ENCODE assay signal across 1 fruit fly cellular context in the genomic region with DNA sequence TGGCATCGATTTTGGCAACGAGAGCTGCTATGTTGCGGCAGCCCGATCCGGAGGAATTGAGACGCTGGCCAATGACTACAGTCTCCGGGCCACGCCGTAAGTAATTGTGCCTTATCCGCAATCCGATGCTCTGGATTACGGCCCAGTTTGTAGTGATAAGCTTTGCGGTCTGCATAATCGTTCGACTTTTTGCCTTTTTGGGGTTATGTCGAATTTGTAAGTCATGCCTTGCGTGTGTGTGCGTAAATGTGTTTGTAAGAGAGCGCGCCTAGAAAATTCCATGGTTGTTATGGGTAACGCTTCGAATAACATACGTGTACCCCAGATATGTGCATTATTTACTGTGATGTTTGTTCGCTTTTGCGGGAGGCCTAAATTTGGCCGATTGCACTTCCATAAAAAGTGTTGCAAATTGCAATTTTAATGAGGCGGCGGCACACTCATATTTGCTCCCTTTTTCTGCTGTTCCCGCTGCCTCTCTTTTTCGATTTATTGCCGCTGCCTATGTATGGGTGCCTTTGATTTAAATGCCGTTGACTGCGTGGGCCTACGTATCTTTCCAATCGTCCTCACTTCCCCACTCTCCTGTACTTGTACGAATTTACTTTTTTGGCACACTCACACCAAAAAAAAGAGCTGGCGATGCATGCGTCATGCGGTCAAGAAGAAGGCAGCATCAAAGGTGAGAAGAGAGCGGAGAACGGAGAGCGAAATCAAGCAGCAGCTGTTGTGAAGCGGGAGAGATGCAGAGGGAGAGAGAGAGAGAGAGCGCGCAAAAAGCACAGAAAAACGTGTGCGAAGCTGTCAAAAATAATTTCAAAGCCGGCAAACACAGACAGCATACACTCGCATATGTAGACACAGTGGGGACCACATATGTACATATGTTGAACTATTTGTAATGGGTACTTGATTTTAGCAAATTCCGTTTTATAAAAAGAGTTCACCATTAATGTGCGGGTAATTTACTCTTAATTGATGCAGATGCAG.
TF ChIP-seq lines count a peak whose summit lies in the region.

No protein-coding gene starts in this region.

TF ChIP-seq in whole organism, embryonic, 481 proteins besides CTCF, POLR2A, EP300 and RAD21 (continued from another document):
- no peak for TF ChIP-seq cato (GFP tag; optimal IDR thresholded peaks at IDR 0.05; lab: Kevin White, UChicago; ENCODE audit: borderline replicate concordance)
- TF ChIP-seq nerfin-1 (tag; optimal IDR thresholded peaks at IDR 0.05; lab: Kevin White, UChicago): peak; percentile 37
- peak; percentile 30 for TF ChIP-seq tx (GFP tag; optimal IDR thresholded peaks at IDR 0.05; lab: Kevin White, UChicago)
- TF ChIP-seq ranshi (GFP tag; IDR thresholded peaks at IDR 0.05; lab: Robert Waterston, UW): no peak
- TF ChIP-seq pfk (GFP tag; optimal IDR thresholded peaks at IDR 0.05; lab: Kevin White, UChicago): peak; percentile 33
- TF ChIP-seq CG13296 (GFP tag; optimal IDR thresholded peaks at IDR 0.05; lab: Kevin White, UChicago): no peak
- no peak for TF ChIP-seq TFAM (GFP tag; optimal IDR thresholded peaks at IDR 0.05; lab: Kevin White, UChicago)
- TF ChIP-seq Rfx (GFP tag; IDR thresholded peaks at IDR 0.05; lab: Robert Waterston, UW): peak; percentile 51
- no peak for TF ChIP-seq tup (GFP tag; optimal IDR thresholded peaks at IDR 0.05; lab: Kevin White, UChicago)
- TF ChIP-seq BEAF-32 (GFP tag; optimal IDR thresholded peaks at IDR 0.05; lab: Kevin White, UChicago): no peak
- TF ChIP-seq CG6765 (GFP tag; optimal IDR thresholded peaks at IDR 0.05; lab: Kevin White, UChicago): peak; percentile 2
- peak; percentile 51 for TF ChIP-seq CG13287 (GFP tag; IDR thresholded peaks at IDR 0.05; lab: Robert Waterston, UW; ENCODE audit: partially characterized antibody)
- peak; percentile 12 for TF ChIP-seq CG10543 (GFP tag; optimal IDR thresholded peaks at IDR 0.05; lab: Kevin White, UChicago)
- TF ChIP-seq sens (GFP tag; lab: Kevin White, UChicago): peak; percentile 78
- peak; percentile 29; the same call in 1 of the 4 replicates for TF ChIP-seq Dll (GFP tag; IDR thresholded peaks at IDR 0.05; lab: Robert Waterston, UW; ENCODE audit: partially characterized antibody)
- no peak for TF ChIP-seq CG3995 (GFP tag; optimal IDR thresholded peaks at IDR 0.05; lab: Kevin White, UChicago)
- peak; percentile 97 for TF ChIP-seq bigmax (GFP tag; optimal IDR thresholded peaks at IDR 0.05; lab: Kevin White, UChicago)
- peak; percentile 12 for TF ChIP-seq CG8924 (tag; optimal IDR thresholded peaks at IDR 0.05; lab: Kevin White, UChicago)
- TF ChIP-seq CG32532 (GFP tag; IDR thresholded peaks at IDR 0.05; lab: Robert Waterston, UW): peak; percentile 31; the same call in 1 of the 2 replicates
- peak; percentile 7 for TF ChIP-seq sug (tag; optimal IDR thresholded peaks at IDR 0.05; lab: Kevin White, UChicago)
- TF ChIP-seq CkIIα-i1 (GFP tag; IDR thresholded peaks at IDR 0.05; lab: Robert Waterston, UW): no peak
- TF ChIP-seq ind (GFP tag; optimal IDR thresholded peaks at IDR 0.05; lab: Kevin White, UChicago): no peak
- no peak for TF ChIP-seq Kr (GFP tag; optimal IDR thresholded peaks at IDR 0.05; lab: Kevin White, UChicago)
- peak; percentile 49 for TF ChIP-seq CHES-1-like (GFP tag; optimal IDR thresholded peaks at IDR 0.05; lab: Kevin White, UChicago)
- TF ChIP-seq CG17385 (GFP tag; optimal IDR thresholded peaks at IDR 0.05; lab: Kevin White, UChicago): peak; percentile 32
- 0 out of 2 replicates have a peak, but pooled peaks have one; percentile 29 for TF ChIP-seq unc-4 (GFP tag; IDR thresholded peaks at IDR 0.05; lab: Robert Waterston, UW; ENCODE audit: partially characterized antibody)
- TF ChIP-seq CG14014 (GFP tag; IDR thresholded peaks at IDR 0.05; lab: Robert Waterston, UW): peak; percentile 31; the same call in 1 of the 2 replicates
- TF ChIP-seq crol (GFP tag; IDR thresholded peaks at IDR 0.05; lab: Robert Waterston, UW): peak; percentile 67
- peak; percentile 58; the same call in 2 of the 3 replicates for TF ChIP-seq row (GFP tag; IDR thresholded peaks at IDR 0.05; lab: Robert Waterston, UW)
- TF ChIP-seq sqz (GFP tag; optimal IDR thresholded peaks at IDR 0.05; lab: Kevin White, UChicago): peak; percentile 17
- TF ChIP-seq B-H1 (GFP tag; IDR thresholded peaks at IDR 0.05; lab: Robert Waterston, UW): peak; percentile 17; the same call in 1 of the 3 replicates
- TF ChIP-seq CG1832 (GFP tag; optimal IDR thresholded peaks at IDR 0.05; lab: Kevin White, UChicago): peak; percentile 67
- peak; percentile 89; the same call in 2 of the 4 replicates for TF ChIP-seq chinmo (GFP tag; IDR thresholded peaks at IDR 0.05; lab: Robert Waterston, UW; ENCODE audit: partially characterized antibody)
- peak; percentile 10 for TF ChIP-seq Myb (GFP tag; optimal IDR thresholded peaks at IDR 0.05; lab: Kevin White, UChicago)
- TF ChIP-seq cad (GFP tag; optimal IDR thresholded peaks at IDR 0.05; lab: Kevin White, UChicago): no peak
- no peak for TF ChIP-seq CG1792 (GFP tag; optimal IDR thresholded peaks at IDR 0.05; lab: Kevin White, UChicago)
- TF ChIP-seq CG13775 (GFP tag; optimal IDR thresholded peaks at IDR 0.05; lab: Kevin White, UChicago): no peak
- peak; percentile 34; the same call in 1 of the 2 replicates for TF ChIP-seq sna (GFP tag; IDR thresholded peaks at IDR 0.05; lab: Robert Waterston, UW; ENCODE audit: partially characterized antibody)
TF ChIP-seq in whole organism, embryonic: peak in this region for 72.
